Fruit fly (Drosophila melanogaster) whole organism: ENCODE results near the gene CG34334.

Experiments
- CG8478 ChIP-seq: fragments of >200 bp; optimal IDR thresholded peaks from 2 replicates; lab custom pipeline; 2018; ENCODE audit warnings: inconsistent platforms
- EcR ChIP-seq, 2 experiments: fragments of >200 bp; optimal IDR thresholded peaks; 2 replicates each; lab custom pipeline; 2017; ENCODE audit warnings: missing biosample characterization in 2 of 2, missing genetic modification characterization in 2 of 2, missing genetic modification reagents in 2 of 2
- pan ChIP-seq: fragments of >200 bp; optimal IDR thresholded peaks from 2 replicates; lab custom pipeline; 2017

- TF ChIP-seq pan (lab: Kevin White, UChicago), result no peak
- TF ChIP-seq CG8478, result no peak
- no peak for TF ChIP-seq EcR (GFP tag; optimal IDR thresholded peaks at IDR 0.05; lab: Kevin White, UChicago)
Observed at dm6 chrX:22824669-22825068, 47.9 kb upstream of the CG34334 start.
